Worm (Caenorhabditis elegans) whole organism, mixed stage, embryonic: ENCODE data around the gene ddr-1.
A peak's percentile ranks its signal among the peaks of the same experiment; 100 is the strongest.

Experiments used
- M03D4.4 ChIP-seq: sonication (generic microtip); optimal IDR thresholded peaks from 2 replicates; lab custom pipeline; 2017; ENCODE audit warnings: mild to moderate bottlenecking, missing genetic modification characterization, missing compliant biosample characterization
- bed-3 ChIP-seq: fragments of 200-800 bp; sonication (Bioruptor generic); optimal IDR thresholded peaks from 3 replicates; lab custom pipeline; 2018; ENCODE audit warnings: mild to moderate bottlenecking, missing genetic modification characterization, moderate library complexity, missing compliant biosample characterization
- blmp-1 ChIP-seq: fragments of 150-350 bp; optimal IDR thresholded peaks from 2 replicates; lab custom pipeline; 2014; ENCODE audit warnings: missing biosample characterization, missing genetic modification characterization
- ceh-39 ChIP-seq: fragments of 150-350 bp; optimal IDR thresholded peaks from 2 replicates; lab custom pipeline; 2014; ENCODE audit warnings: missing biosample characterization, missing genetic modification characterization
- ceh-43 ChIP-seq: fragments of 200-800 bp; sonication (Bioruptor generic); optimal IDR thresholded peaks from 2 replicates; lab custom pipeline; 2018; ENCODE audit warnings: mild to moderate bottlenecking, missing genetic modification characterization, moderate library complexity, missing compliant biosample characterization
- ceh-83 ChIP-seq: fragments of 200-800 bp; sonication (Bioruptor generic); optimal IDR thresholded peaks from 2 replicates; lab custom pipeline; 2018; ENCODE audit warnings: mild to moderate bottlenecking, missing genetic modification characterization, missing compliant biosample characterization
- ces-1 ChIP-seq: fragments of 150-350 bp; optimal IDR thresholded peaks from 2 replicates; lab custom pipeline; 2014; ENCODE audit warnings: missing biosample characterization, missing genetic modification reagents, missing genetic modification characterization
- cnd-1 ChIP-seq: fragments of 200-800 bp; sonication (Bioruptor generic); optimal IDR thresholded peaks from 2 replicates; lab custom pipeline; 2018; ENCODE audit warnings: mild to moderate bottlenecking, missing genetic modification characterization, missing compliant biosample characterization
- drap-1 ChIP-seq: fragments of 200-800 bp; sonication (Bioruptor generic); optimal IDR thresholded peaks from 3 replicates; lab custom pipeline; 2018; ENCODE audit warnings: mild to moderate bottlenecking, missing genetic modification characterization, missing compliant biosample characterization
- elt-1 ChIP-seq: sonication (generic microtip); optimal IDR thresholded peaks from 2 replicates; lab custom pipeline; 2017; ENCODE audit warnings: missing genetic modification characterization, mild to moderate bottlenecking, missing compliant biosample characterization, antibody characterized with exemption, moderate library complexity, borderline replicate concordance; ENCODE audit not compliant: insufficient read depth
- elt-3 ChIP-seq: fragments of 150-350 bp; optimal IDR thresholded peaks from 2 replicates; lab custom pipeline; 2014; ENCODE audit warnings: missing biosample characterization, missing genetic modification characterization
- flh-1 ChIP-seq: fragments of 200-800 bp; sonication (Bioruptor generic); optimal IDR thresholded peaks from 2 replicates; lab custom pipeline; 2018; ENCODE audit warnings: mild to moderate bottlenecking, missing genetic modification characterization, moderate library complexity, missing compliant biosample characterization
- ham-2 ChIP-seq: fragments of 200-800 bp; sonication (Bioruptor generic); optimal IDR thresholded peaks from 2 replicates; lab custom pipeline; 2018; ENCODE audit warnings: mild to moderate bottlenecking, missing genetic modification characterization, missing compliant biosample characterization
- hlh-1 ChIP-seq: fragments of 150-350 bp; optimal IDR thresholded peaks from 2 replicates; lab custom pipeline; 2014; ENCODE audit warnings: missing biosample characterization, missing genetic modification reagents, missing genetic modification characterization
- lin-13 ChIP-seq: fragments of 150-350 bp; optimal IDR thresholded peaks from 2 replicates; lab custom pipeline; 2014; ENCODE audit warnings: missing biosample characterization, missing genetic modification characterization
- lin-32 ChIP-seq: fragments of 200-800 bp; sonication (Bioruptor generic); optimal IDR thresholded peaks from 2 replicates; lab custom pipeline; 2018; ENCODE audit warnings: mild to moderate bottlenecking, missing genetic modification characterization, missing compliant biosample characterization
- lsy-2 ChIP-seq: fragments of 150-350 bp; optimal IDR thresholded peaks from 2 replicates; lab custom pipeline; 2014; ENCODE audit warnings: missing biosample characterization, missing genetic modification characterization
- mab-5 ChIP-seq: fragments of 150-350 bp; optimal IDR thresholded peaks from 2 replicates; lab custom pipeline; 2014; ENCODE audit warnings: missing biosample characterization, missing genetic modification characterization
- mep-1 ChIP-seq: fragments of 150-350 bp; optimal IDR thresholded peaks from 2 replicates; lab custom pipeline; 2017; ENCODE audit warnings: missing biosample characterization, missing genetic modification reagents, missing genetic modification characterization, inconsistent platforms
- mls-2 ChIP-seq: sonication (generic microtip); optimal IDR thresholded peaks from 2 replicates; lab custom pipeline; 2016; ENCODE audit warnings: mild to moderate bottlenecking, missing genetic modification characterization, moderate library complexity, missing compliant biosample characterization
- nhr-12 ChIP-seq: fragments of 150-350 bp; optimal IDR thresholded peaks from 2 replicates; lab custom pipeline; 2014; ENCODE audit warnings: missing biosample characterization, missing genetic modification characterization
- nhr-2 ChIP-seq: fragments of 150-350 bp; optimal IDR thresholded peaks from 2 replicates; lab custom pipeline; 2014; ENCODE audit warnings: missing biosample characterization, missing genetic modification characterization
- nhr-237 ChIP-seq: fragments of 150-350 bp; optimal IDR thresholded peaks from 2 replicates; lab custom pipeline; 2014; ENCODE audit warnings: missing biosample characterization, missing genetic modification characterization
- nhr-28 ChIP-seq: fragments of 150-350 bp; optimal IDR thresholded peaks from 2 replicates; lab custom pipeline; 2014; ENCODE audit warnings: missing biosample characterization, missing genetic modification characterization
- nhr-76 ChIP-seq: sonication (generic microtip); optimal IDR thresholded peaks from 2 replicates; lab custom pipeline; 2017; ENCODE audit warnings: missing biosample characterization, missing genetic modification characterization
- pha-4 ChIP-seq: fragments of 150-350 bp; optimal IDR thresholded peaks from 2 replicates; lab custom pipeline; 2018; ENCODE audit warnings: missing biosample characterization, missing genetic modification reagents, missing genetic modification characterization
- sem-2 ChIP-seq: fragments of 200-800 bp; sonication (Bioruptor generic); optimal IDR thresholded peaks from 2 replicates; lab custom pipeline; 2018; ENCODE audit warnings: mild to moderate bottlenecking, missing genetic modification characterization, missing compliant biosample characterization
- snpc-4 ChIP-seq: fragments of 150-350 bp; optimal IDR thresholded peaks from 2 replicates; lab custom pipeline; 2014; ENCODE audit warnings: missing biosample characterization, missing genetic modification characterization
- sptf-1 ChIP-seq: sonication (generic microtip); optimal IDR thresholded peaks from 2 replicates; lab custom pipeline; 2017; ENCODE audit warnings: mild to moderate bottlenecking, missing genetic modification characterization, moderate library complexity, missing compliant biosample characterization
- tbx-8 ChIP-seq: fragments of 200-800 bp; sonication (Bioruptor generic); optimal IDR thresholded peaks from 2 replicates; lab custom pipeline; 2018; ENCODE audit warnings: mild to moderate bottlenecking, missing genetic modification characterization, moderate library complexity, missing compliant biosample characterization
- unc-120 ChIP-seq: sonication (generic microtip); optimal IDR thresholded peaks from 2 replicates; lab custom pipeline; 2017; ENCODE audit warnings: missing genetic modification characterization, missing compliant biosample characterization; ENCODE audit not compliant: poor library complexity, severe bottlenecking
- unc-39 ChIP-seq: fragments of 150-350 bp; optimal IDR thresholded peaks from 2 replicates; lab custom pipeline; 2014; ENCODE audit warnings: missing biosample characterization, missing genetic modification characterization
- unc-62 ChIP-seq: fragments of 150-350 bp; optimal IDR thresholded peaks from 2 replicates; lab custom pipeline; 2014; ENCODE audit warnings: missing biosample characterization, missing genetic modification reagents, missing genetic modification characterization
- zip-8 ChIP-seq: fragments of 150-350 bp; optimal IDR thresholded peaks from 2 replicates; lab custom pipeline; 2014; ENCODE audit warnings: missing biosample characterization, missing genetic modification characterization
- ztf-11 ChIP-seq: fragments of 150-350 bp; optimal IDR thresholded peaks from 2 replicates; lab custom pipeline; 2014; ENCODE audit warnings: missing biosample characterization, missing genetic modification characterization

ddr-1 gene

DNA sequence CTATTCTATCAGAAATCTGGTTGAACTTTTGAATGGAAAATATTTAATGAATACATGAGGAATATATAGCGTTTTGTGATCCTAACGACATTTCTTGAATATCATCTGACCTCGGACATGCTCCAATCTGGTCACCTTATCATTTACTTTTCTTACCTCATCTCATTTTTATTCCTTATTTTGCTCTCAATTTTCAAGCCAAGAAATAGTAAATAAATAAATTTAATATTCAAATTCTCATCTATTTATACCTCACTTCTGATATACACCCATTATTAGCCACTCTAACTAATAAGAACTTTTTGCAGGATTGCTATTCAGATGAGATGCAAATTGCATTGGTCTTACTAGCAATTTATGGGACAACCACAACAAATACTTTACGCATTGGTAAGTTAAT is at the start of gene ddr-1:
Gene ddr-1, plus strand, starts transcription at position 301 of the 400 bp plus-strand sequence.
- TF ChIP-seq snpc-4 (no peak), tbx-8 (no peak), mls-2 (tag; lab: Kevin White, UChicago) (no peak), elt-3 (tag; lab: Kevin White, UChicago) (no peak), pha-4 (tag; lab: Kevin White, UChicago) (no peak), ztf-11 (tag; lab: Kevin White, UChicago) (no peak)

DNA sequence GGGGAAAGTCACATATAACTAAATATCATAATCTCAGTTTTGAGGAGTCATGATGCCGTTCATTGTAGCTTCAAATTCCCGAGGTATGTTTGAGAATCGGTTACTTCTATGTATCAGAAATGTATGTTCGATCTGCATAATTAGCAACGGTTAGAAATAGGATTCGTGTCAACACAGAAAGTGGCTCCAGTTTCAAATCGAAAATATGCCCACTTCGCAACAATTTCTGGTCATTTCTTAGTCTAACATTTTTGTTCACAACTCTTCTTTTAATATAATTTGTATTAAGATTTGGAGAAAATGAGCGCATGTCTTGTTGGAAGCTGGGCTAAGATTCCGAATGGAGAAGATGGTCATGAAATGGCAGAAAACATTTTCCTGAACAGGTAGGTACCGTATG is 47.5 kb upstream of the ddr-1 start, which contains the start of gene pks-1:
Gene pks-1, plus strand, starts transcription at position 301 of the 400 bp plus-strand sequence.
- TF ChIP-seq drap-1 (GFP tag; lab: Kevin White, UChicago) (no peak), mep-1 (tag; lab: Kevin White, UChicago) (no peak), unc-120 (no peak), mab-5 (no peak)

DNA sequence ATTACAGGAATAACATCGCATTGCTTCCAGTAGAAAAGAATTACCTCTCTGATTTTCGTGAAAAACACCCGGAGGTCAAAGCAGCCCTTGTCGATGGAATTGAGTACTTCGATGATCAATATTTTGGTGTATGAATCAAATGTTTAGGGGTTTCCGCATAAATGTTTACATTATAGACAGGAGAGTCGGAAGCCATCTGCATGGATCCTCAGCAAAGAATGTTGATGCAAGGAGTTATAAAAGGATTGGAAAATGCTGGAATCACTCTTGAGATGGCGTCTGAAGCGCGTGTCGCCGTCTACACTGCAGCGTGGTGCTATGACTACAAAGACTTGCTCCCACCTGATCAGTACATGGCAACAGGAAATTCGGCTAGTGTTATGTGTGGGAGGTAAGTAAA is 46.8 kb upstream of the ddr-1 start, which contains the start of gene C41A3.2:
Gene C41A3.2, minus strand, starts transcription at position 101 of the 400 bp plus-strand sequence.
- TF ChIP-seq ztf-11 (tag; lab: Kevin White, UChicago) (no peak), mab-5 (no peak), pha-4 (tag; lab: Kevin White, UChicago) (no peak), blmp-1 (tag; lab: Kevin White, UChicago) (no peak), unc-62 (GFP tag; lab: Kevin White, UChicago) (no peak), mep-1 (tag; lab: Kevin White, UChicago) (no peak), nhr-76 (tag; lab: Kevin White, UChicago) (no peak), drap-1 (GFP tag; lab: Kevin White, UChicago) (no peak), nhr-237 (tag; lab: Kevin White, UChicago) (no peak), hlh-1 (no peak), zip-8 (tag; lab: Kevin White, UChicago) (no peak), M03D4.4 (tag; lab: Kevin White, UChicago) (no peak), snpc-4 (no peak), nhr-28 (tag; lab: Kevin White, UChicago) (no peak), nhr-12 (no peak), lin-13 (tag; lab: Kevin White, UChicago) (no peak), sptf-1 (tag; lab: Kevin White, UChicago) (no peak)

DNA sequence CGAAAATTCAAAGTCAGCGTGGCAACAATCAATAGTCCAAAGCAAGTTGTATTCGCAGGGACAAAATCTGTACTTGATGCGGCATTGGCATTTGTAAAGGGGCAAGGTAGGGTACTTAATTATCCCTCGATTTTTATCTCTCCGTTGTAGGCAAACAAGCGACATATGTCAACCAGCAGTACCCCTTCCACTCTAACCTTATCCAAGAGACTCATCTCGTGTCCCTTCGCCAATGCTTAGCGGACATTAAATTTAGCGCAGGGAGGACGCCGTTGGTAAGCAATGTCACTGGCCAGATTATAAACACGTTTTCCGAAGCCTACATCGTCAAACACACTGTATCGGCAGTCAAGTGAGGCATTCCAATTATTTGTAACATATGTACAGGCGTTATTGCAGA is 31.7 kb upstream of the ddr-1 start:
- TF ChIP-seq lin-32 (GFP tag; lab: Kevin White, UChicago), result peak; percentile 88
- TF ChIP-seq nhr-237 (tag; lab: Kevin White, UChicago), result peak; percentile 98
- peak; percentile 94 for TF ChIP-seq elt-3 (tag; lab: Kevin White, UChicago)
- TF ChIP-seq ceh-39 (tag; lab: Kevin White, UChicago), result no peak
- TF ChIP-seq ztf-11 (tag; lab: Kevin White, UChicago), result peak; percentile 93
- TF ChIP-seq ham-2, result peak; percentile 84
- TF ChIP-seq snpc-4, result no peak
- TF ChIP-seq sptf-1 (tag; lab: Kevin White, UChicago), result peak; percentile 92
- no peak for TF ChIP-seq bed-3 (GFP tag; lab: Kevin White, UChicago)
- TF ChIP-seq pha-4 (tag; lab: Kevin White, UChicago), result peak; percentile 99
- peak; percentile 92 for TF ChIP-seq ces-1
- TF ChIP-seq elt-1 (tag; lab: Kevin White, UChicago), result peak; percentile 71
- TF ChIP-seq M03D4.4 (tag; lab: Kevin White, UChicago), result peak; percentile 72
- peak; percentile 91 for TF ChIP-seq cnd-1 (tag; lab: Kevin White, UChicago)
- no peak for TF ChIP-seq nhr-2 (tag; lab: Kevin White, UChicago)
- peak; percentile 75 for TF ChIP-seq ceh-43 (GFP tag; lab: Kevin White, UChicago)
- peak; percentile 72 for TF ChIP-seq nhr-76 (tag; lab: Kevin White, UChicago)
- TF ChIP-seq zip-8 (tag; lab: Kevin White, UChicago), result no peak
- no peak for TF ChIP-seq blmp-1 (tag; lab: Kevin White, UChicago)
- peak; percentile 95 for TF ChIP-seq drap-1 (GFP tag; lab: Kevin White, UChicago)
- TF ChIP-seq mep-1 (tag; lab: Kevin White, UChicago), result peak; percentile 94
- TF ChIP-seq hlh-1, result peak; percentile 97
- peak; percentile 76 for TF ChIP-seq unc-39 (tag; lab: Kevin White, UChicago)
- peak; percentile 91 for TF ChIP-seq unc-120
- TF ChIP-seq mab-5, result no peak
- no peak for TF ChIP-seq lsy-2 (tag; lab: Kevin White, UChicago)
- TF ChIP-seq sem-2 (GFP tag; lab: Kevin White, UChicago), result no peak
- peak; percentile 81 for TF ChIP-seq lin-13 (tag; lab: Kevin White, UChicago)
- peak; percentile 96 for TF ChIP-seq nhr-12
- TF ChIP-seq tbx-8, result no peak
- peak; percentile 79 for TF ChIP-seq ceh-83 (GFP tag; lab: Kevin White, UChicago)
- no peak for TF ChIP-seq flh-1
- TF ChIP-seq unc-62 (GFP tag; lab: Kevin White, UChicago), result peak; percentile 94
- TF ChIP-seq nhr-28 (tag; lab: Kevin White, UChicago), result peak; percentile 40
- no peak for TF ChIP-seq mls-2 (tag; lab: Kevin White, UChicago)
